Fruit fly (Drosophila melanogaster): Measurements from ENCODE around the gene ND-ACP.
A peak's percentile ranks its signal among the peaks of the same experiment; 100 is the strongest.

The ND-ACP gene

DNA sequence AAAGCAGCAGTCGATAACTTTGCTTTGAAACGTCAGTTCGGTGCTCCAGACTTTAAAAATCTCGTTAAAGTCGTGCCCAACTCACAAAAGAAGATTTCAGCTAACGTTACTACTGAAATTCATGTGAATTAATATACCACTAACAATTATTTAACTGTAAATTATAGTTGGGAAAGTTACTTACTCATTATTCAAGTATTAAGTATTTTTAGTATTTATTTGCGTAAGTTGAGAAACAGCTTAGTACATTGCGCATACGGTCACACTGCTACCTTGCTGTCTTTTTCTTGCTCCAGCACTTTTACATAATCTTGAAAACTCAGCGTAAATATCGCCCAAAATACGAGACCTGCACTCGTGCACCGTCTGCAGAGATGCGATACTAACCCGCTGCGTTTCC lies at the start of gene ND-ACP:
TSS of gene ND-ACP (plus strand) at position 226 of the 400 bp plus-strand sequence.
- TF ChIP-seq Gug (GFP tag; IDR thresholded peaks at IDR 0.05): no peak
- TF ChIP-seq CG3032 (tag; optimal IDR thresholded peaks at IDR 0.05): no peak
- TF ChIP-seq CG15336 (GFP tag; IDR thresholded peaks at IDR 0.05): no peak
- no peak for TF ChIP-seq fkh (GFP tag; optimal IDR thresholded peaks at IDR 0.05)
- TF ChIP-seq net (GFP tag; optimal IDR thresholded peaks at IDR 0.05): no peak
- TF ChIP-seq Ets21C (GFP tag; optimal IDR thresholded peaks at IDR 0.05): no peak
- TF ChIP-seq topi (GFP tag; optimal IDR thresholded peaks at IDR 0.05): no peak
- no peak for TF ChIP-seq CG32006 (GFP tag; optimal IDR thresholded peaks at IDR 0.05)
- no peak for TF ChIP-seq eg (GFP tag; IDR thresholded peaks at IDR 0.05)
- no peak for TF ChIP-seq Sox15 (GFP tag; optimal IDR thresholded peaks at IDR 0.05)
- no peak for TF ChIP-seq fd85E (GFP tag; optimal IDR thresholded peaks at IDR 0.05)
- TF ChIP-seq dsx (GFP tag; optimal IDR thresholded peaks at IDR 0.05; ENCODE audit: poor library complexity, severe bottlenecking): no peak
- peak; percentile 66 for TF ChIP-seq vri (GFP tag; optimal IDR thresholded peaks at IDR 0.05)
- no peak for TF ChIP-seq salr (GFP tag; optimal IDR thresholded peaks at IDR 0.05)
- peak; percentile 83 for TF ChIP-seq achi (GFP tag; optimal IDR thresholded peaks at IDR 0.05)
- no peak for TF ChIP-seq CG6792 (GFP tag; optimal IDR thresholded peaks at IDR 0.05)
- no peak for TF ChIP-seq Blimp-1 (GFP tag; optimal IDR thresholded peaks at IDR 0.05)

DNA sequence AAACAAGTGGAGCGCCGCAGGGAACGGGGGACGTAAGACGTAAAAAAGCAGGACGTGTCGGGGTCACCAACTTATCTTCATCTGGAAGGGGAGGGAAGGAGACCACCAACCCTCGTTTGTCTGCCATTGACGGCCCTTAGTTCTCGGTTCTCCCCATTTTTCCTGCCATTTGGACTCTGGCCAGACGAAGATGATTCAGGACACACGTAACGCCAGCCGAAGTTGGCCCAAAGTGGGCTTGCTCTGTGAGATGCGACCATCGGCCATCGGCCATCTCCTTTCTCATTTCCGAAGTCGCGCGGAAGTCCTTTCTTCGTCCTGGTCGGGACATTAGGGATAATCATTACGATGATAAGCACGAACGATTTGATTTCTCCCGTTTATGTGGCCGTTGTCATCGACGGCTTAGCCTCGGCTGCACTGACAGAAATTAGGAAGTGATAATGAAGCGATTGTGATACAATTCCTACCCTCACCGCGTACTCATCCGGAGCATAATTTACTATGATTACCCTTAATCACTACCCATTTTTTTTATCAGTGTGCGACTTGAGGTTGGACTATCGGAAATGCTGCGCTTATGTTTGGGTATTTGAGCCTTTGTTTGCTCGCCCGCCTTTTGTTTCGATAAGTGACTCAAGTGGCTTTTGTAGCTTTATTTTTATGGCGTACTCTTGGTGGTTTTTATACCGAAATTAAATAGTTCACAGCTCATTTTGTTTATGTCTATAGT lies 48.7 kb upstream of the ND-ACP start:
- TF ChIP-seq CG10631 (GFP tag; optimal IDR thresholded peaks at IDR 0.05) (no peak), cyc (GFP tag; optimal IDR thresholded peaks at IDR 0.05) (no peak), Hr39 (GFP tag; optimal IDR thresholded peaks at IDR 0.05) (no peak), CG6808 (GFP tag; optimal IDR thresholded peaks at IDR 0.05) (no peak), CG11762 (GFP tag; optimal IDR thresholded peaks at IDR 0.05; ENCODE audit: insufficient read depth) (no peak), CG6792 (GFP tag; optimal IDR thresholded peaks at IDR 0.05) (no peak), Sox14 (GFP tag; optimal IDR thresholded peaks at IDR 0.05) (no peak), CG8119 (GFP tag; IDR thresholded peaks at IDR 0.05) (no peak), pdm3 (GFP tag; optimal IDR thresholded peaks at IDR 0.05) (no peak), CG8319 (GFP tag; optimal IDR thresholded peaks at IDR 0.05) (no peak)

DNA sequence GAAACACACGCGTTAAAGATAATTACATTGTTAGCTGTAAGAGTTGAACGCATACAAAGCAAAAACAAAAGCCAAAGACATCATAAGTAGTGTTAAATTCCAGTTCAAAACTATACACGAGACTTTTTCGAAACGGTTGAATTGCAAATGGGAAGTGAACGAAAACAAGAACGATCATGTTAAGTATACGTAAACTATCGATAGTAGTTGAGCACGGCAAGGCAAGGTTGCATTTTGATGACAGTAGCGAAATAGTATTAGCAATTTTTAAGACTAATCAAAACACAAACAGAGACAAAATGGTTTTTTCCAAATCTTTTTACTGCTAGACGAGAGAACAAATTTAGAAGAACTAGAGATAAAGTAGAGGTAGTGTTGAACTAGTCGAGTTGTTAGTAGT lies 34.9 kb upstream of the ND-ACP start:
- TF ChIP-seq CG32006 (GFP tag; optimal IDR thresholded peaks at IDR 0.05): no peak
- no peak for TF ChIP-seq CG6854 (GFP tag; optimal IDR thresholded peaks at IDR 0.05)
- no peak for TF ChIP-seq Eip93F (GFP tag; optimal IDR thresholded peaks at IDR 0.05)
- no peak for TF ChIP-seq CG16779 (tag; optimal IDR thresholded peaks at IDR 0.05)

DNA sequence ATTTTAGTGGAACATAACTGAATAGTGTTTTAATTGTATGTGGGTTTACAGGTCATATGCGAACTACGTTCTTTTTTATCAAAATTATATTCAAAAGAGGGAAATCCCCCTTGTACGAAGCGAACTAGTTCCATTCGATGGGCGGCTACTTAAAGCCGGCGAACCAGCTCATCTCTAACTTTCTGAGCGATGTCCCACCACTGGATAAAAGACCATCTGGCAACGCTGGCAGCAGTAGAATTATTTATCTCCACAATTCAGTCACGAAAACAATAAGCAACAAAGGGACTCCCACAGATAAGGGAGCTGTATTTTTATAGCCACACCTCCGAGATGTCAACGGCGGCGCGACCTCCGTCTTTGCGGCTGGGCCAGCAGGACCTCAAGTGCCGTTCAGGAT lies 34.1 kb upstream of the ND-ACP start, which contains the start of gene Rabex-5:
TSS of gene Rabex-5 (plus strand) at position 221 of the 400 bp plus-strand sequence.
- no peak for TF ChIP-seq dsx (GFP tag; optimal IDR thresholded peaks at IDR 0.05; ENCODE audit: poor library complexity, severe bottlenecking)
- TF ChIP-seq Gug (GFP tag; IDR thresholded peaks at IDR 0.05): no peak
- no peak for TF ChIP-seq topi (GFP tag; optimal IDR thresholded peaks at IDR 0.05)
- TF ChIP-seq OdsH (GFP tag; optimal IDR thresholded peaks at IDR 0.05): no peak
- TF ChIP-seq CG7368 (GFP tag; optimal IDR thresholded peaks at IDR 0.05): no peak
- TF ChIP-seq salr (GFP tag; optimal IDR thresholded peaks at IDR 0.05): no peak
- TF ChIP-seq Sox102F (GFP tag; optimal IDR thresholded peaks at IDR 0.05): no peak
- no peak for TF ChIP-seq CG8319 (GFP tag; optimal IDR thresholded peaks at IDR 0.05)
- TF ChIP-seq fd59A (GFP tag; optimal IDR thresholded peaks at IDR 0.05): no peak
- TF ChIP-seq CG4318 (GFP tag; optimal IDR thresholded peaks at IDR 0.05): no peak
- TF ChIP-seq ss (GFP tag; optimal IDR thresholded peaks at IDR 0.05): no peak
- TF ChIP-seq CG1621 (tag; optimal IDR thresholded peaks at IDR 0.05): no peak
- peak; percentile 75 for TF ChIP-seq Sox14 (GFP tag; optimal IDR thresholded peaks at IDR 0.05)
- no peak for TF ChIP-seq CG10631 (GFP tag; optimal IDR thresholded peaks at IDR 0.05)
- peak; percentile 90 for TF ChIP-seq svp (GFP tag)
- no peak for TF ChIP-seq pdm3 (GFP tag; optimal IDR thresholded peaks at IDR 0.05)
- no peak for TF ChIP-seq CG11294 (GFP tag; IDR thresholded peaks at IDR 0.05)
- peak; percentile 12 for TF ChIP-seq acj6 (GFP tag; optimal IDR thresholded peaks at IDR 0.05)
- no peak for TF ChIP-seq Eip93F (GFP tag; optimal IDR thresholded peaks at IDR 0.05)
- TF ChIP-seq Hr4 (GFP tag; optimal IDR thresholded peaks at IDR 0.05): no peak
- TF ChIP-seq CG31627 (GFP tag; optimal IDR thresholded peaks at IDR 0.05): peak; percentile 41
- TF ChIP-seq CG3032 (tag; optimal IDR thresholded peaks at IDR 0.05): no peak
- no peak for TF ChIP-seq Eip75B (GFP tag; optimal IDR thresholded peaks at IDR 0.05)
- TF ChIP-seq Smox (GFP tag; optimal IDR thresholded peaks at IDR 0.05): no peak
- TF ChIP-seq eg (GFP tag; IDR thresholded peaks at IDR 0.05): 0 out of 3 replicates have a peak, but pooled peaks have one; percentile 16
- TF ChIP-seq CG15336 (GFP tag; IDR thresholded peaks at IDR 0.05): 0 out of 2 replicates have a peak, but pooled peaks have one; percentile 22
- no peak for TF ChIP-seq Eip78C (GFP tag)
- peak; percentile 13 for TF ChIP-seq Ets21C (GFP tag; optimal IDR thresholded peaks at IDR 0.05)

Data from whole organism, prepupa.